Worm (Caenorhabditis elegans) whole organism, L4/young adult: ENCODE measurements around the gene C02F5.13.

Source experiments
- W03F9.2 ChIP-seq: fragments of 150-350 bp; optimal IDR thresholded peaks from 2 replicates; lab custom pipeline; 2014; ENCODE audit warnings: missing biosample characterization, missing genetic modification characterization
- dao-5 ChIP-seq: sonication (generic microtip); optimal IDR thresholded peaks from 2 replicates; lab custom pipeline; 2016; ENCODE audit warnings: missing genotype, missing genetic modification characterization, moderate library complexity, missing compliant biosample characterization
- him-1 ChIP-seq: sonication (generic microtip); optimal IDR thresholded peaks from 2 replicates; lab custom pipeline; 2016; ENCODE audit warnings: missing genotype, missing genetic modification reagents, missing genetic modification characterization, missing compliant biosample characterization

- TF ChIP-seq dao-5 (no peak), him-1 (no peak), W03F9.2 (tag; lab: Kevin White, UChicago) (no peak)
Observed at ce11 chrIII:8224769-8225168, 22.4 kb upstream of the C02F5.13 start, which contains the start of gene mob-4.
